Worm (Caenorhabditis elegans): ENCODE data around the gene fbxa-6.

DNA sequence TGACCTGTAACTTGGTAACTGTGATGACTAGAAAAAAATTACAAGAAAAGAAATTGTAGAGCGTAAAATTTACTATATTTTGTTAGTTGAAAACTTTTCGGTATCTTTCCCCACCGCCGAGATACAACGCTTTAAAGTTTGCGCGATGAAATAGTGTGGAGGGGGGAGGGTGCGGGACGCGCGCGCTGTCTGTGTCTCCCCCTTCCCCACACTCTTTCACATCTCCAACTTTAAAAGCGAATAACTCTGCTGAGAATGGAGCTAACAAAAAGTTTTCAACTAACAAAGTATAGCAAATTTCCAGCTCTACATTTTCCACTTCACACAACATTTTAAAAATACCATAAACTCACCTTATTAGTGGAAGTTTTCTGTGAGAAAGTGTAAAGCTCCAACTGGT lies 14.7 kb upstream of the fbxa-6 start:
- no peak for TF ChIP-seq ets-4 (GFP tag; optimal IDR thresholded peaks at IDR 0.05)
- no peak for TF ChIP-seq somi-1 (GFP tag; optimal IDR thresholded peaks at IDR 0.05)
- no peak for TF ChIP-seq unc-62 (GFP tag; optimal IDR thresholded peaks at IDR 0.05)
- no peak for TF ChIP-seq egl-18 (GFP tag; IDR thresholded peaks at IDR 0.05)
- no peak for TF ChIP-seq xnd-1 (tag; optimal IDR thresholded peaks at IDR 0.05)
- TF ChIP-seq madf-8 (GFP tag; conservative IDR thresholded peaks at IDR 0.05): no peak

Data from whole organism, young adult.